Worm (Caenorhabditis elegans) whole organism, L4 larva: Measurements from ENCODE around the gene mcu-1.

Source experiments
- lin-13 ChIP-seq: fragments of 150-350 bp; optimal IDR thresholded peaks from 2 replicates; lab custom pipeline; 2014; ENCODE audit warnings: missing biosample characterization, missing genetic modification reagents, missing genetic modification characterization
- lin-38 ChIP-seq: fragments of 200-800 bp; sonication (Bioruptor generic); IDR thresholded peaks from 2 replicates; pipeline ENCODE4 v1.3.6; 2022; ENCODE audit warnings: missing genetic modification reagents, missing genetic modification characterization, missing compliant biosample characterization
- nhr-28 ChIP-seq: fragments of 150-350 bp; optimal IDR thresholded peaks from 2 replicates; lab custom pipeline; 2014; ENCODE audit warnings: missing biosample characterization, missing genetic modification characterization
- pha-4 ChIP-seq, 2 experiments: fragments of 150-350 bp in 1 of 2; fragments of 200-800 bp in 1 of 2; sonication (Bioruptor generic) in 1 of 2; IDR thresholded peaks in 1 of 2; optimal IDR thresholded peaks in 1 of 2; 2 replicates each; pipeline versions ENCODE4 v1.3.6 to Lab custom; 2014 to 2022; ENCODE audit warnings: missing genetic modification characterization in 2 of 2, missing genetic modification reagents in 2 of 2, missing biosample characterization in 1 of 2, missing compliant biosample characterization in 1 of 2

- TF ChIP-seq pha-4 (GFP tag; IDR thresholded peaks at IDR 0.05; lab: Robert Waterston, UW) = no peak
- no peak for TF ChIP-seq pha-4 (tag; optimal IDR thresholded peaks at IDR 0.05; lab: Kevin White, UChicago)
- TF ChIP-seq lin-13 (GFP tag; lab: Kevin White, UChicago) = no peak
- no peak for TF ChIP-seq nhr-28 (tag; lab: Kevin White, UChicago)
- TF ChIP-seq lin-38 = no peak
Observed at ce11 chrIV:5927805-5928204, 11.2 kb downstream of the mcu-1 start.
